Worm (Caenorhabditis elegans): ENCODE results near the gene T06D4.1.
A peak's percentile ranks its signal among the peaks of the same experiment; 100 is the strongest.

Gene T06D4.1

DNA sequence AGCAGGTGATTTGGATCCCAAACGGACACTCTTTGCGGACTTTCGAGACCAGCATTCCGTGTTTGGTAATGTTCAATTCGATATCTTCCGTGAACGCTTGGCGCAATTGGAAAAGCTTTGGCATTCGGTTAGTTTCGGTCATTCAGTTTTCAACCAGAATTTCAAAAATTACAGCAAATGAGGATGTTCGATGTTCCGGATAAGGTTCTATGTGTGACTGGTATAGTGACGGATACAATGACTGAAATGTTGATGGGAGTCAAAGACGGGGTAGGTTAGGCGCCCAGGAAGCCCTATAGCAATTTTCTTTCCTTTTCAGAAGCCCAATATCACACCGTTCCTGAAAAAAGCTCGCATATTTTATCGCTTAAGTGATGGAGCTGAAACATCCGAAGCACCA is 1.5 kb downstream of the T06D4.1 start (continued):
- TF ChIP-seq ztf-26 (tag; optimal IDR thresholded peaks at IDR 0.05) = no peak

DNA sequence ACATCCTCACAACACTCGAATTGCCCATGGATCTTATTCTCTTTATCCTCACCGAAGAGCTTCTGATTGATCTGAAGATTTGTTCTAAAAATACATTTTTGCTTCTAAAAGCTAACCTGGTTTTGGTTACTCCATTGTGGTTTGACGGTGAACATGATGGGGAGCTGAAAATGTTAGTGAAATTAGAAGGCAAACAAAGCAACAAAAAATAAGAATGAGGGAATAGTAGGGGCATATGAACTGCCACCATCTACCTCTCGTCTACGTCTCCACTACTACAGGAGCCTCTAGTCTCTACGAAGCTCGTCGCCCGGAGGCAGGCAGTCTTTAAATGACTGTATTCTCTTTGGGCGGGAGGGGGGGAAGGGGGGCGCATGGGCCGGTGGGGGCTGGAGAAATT is 4.1 kb downstream of the T06D4.1 start, which contains the start of gene T06D4.2:
Gene T06D4.2 (minus strand): TSS at position 170 of the 400 bp plus-strand sequence.
- TF ChIP-seq hmg-20 (GFP tag; IDR thresholded peaks at IDR 0.05) (no peak), C17E4.6 (GFP tag; IDR thresholded peaks at IDR 0.05) (no peak), Y79H2A.3 (GFP tag; conservative IDR thresholded peaks at IDR 0.05) (no peak), rcor-1 (GFP tag; IDR thresholded peaks at IDR 0.05) (no peak), snpc-4 (GFP tag; optimal IDR thresholded peaks at IDR 0.05) (no peak), snpc-4 (tag; optimal IDR thresholded peaks at IDR 0.05) (no peak)

DNA sequence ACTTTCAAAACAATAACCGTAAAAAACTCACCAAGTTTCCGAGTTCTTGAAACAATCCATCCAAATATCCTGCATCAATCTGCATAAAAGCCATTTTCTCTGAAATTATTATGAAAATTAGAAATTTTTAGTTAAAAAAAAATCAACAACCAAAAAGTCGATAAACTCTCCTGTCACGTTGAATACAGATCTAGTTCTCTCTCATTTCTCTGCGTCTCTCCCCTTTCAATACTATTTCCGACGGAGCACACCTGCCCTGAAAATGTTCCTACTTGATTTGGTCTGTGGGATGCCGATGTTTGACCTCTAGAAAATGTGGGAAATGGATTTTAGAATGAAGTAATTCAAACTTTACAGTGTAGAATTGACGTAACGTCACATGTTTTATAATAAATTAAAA is 5.9 kb downstream of the T06D4.1 start, which contains the start of gene T06D4.6:
Gene T06D4.6 (minus strand): TSS at position 101 of the 400 bp plus-strand sequence.
- TF ChIP-seq fkh-3 (tag; optimal IDR thresholded peaks at IDR 0.05) (no peak), hmg-1.2 (GFP tag; IDR thresholded peaks at IDR 0.05) (peak; percentile 52; the same call in 1 of the 2 replicates)

DNA sequence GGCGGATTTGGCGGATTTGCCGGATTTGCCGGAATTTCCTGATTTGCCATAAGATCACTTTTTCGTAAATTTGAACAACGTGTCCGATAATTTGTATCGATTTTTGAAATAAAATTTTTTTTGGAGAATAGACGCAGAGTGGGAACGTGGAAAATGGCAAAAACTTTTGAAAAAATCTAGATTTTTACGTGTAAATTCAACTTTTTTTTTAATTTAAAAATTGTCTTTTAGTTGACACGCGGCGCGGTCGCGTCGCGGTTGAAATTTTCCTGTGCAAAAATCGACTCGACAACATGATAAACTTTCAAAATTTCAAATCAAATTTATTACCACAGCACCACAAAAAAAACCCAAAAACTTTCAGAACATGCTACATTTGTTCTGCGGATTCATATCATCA is 13.9 kb downstream of the T06D4.1 start, which contains the start of gene nep-20:
Gene nep-20 (minus strand): TSS at position 101 of the 400 bp plus-strand sequence.
- TF ChIP-seq attf-5 (GFP tag; optimal IDR thresholded peaks at IDR 0.05) (no peak), K11D2.4 (GFP tag; IDR thresholded peaks at IDR 0.05) (no peak), dox-1 (GFP tag; IDR thresholded peaks at IDR 0.05) (no peak), F57A8.1 (GFP tag; optimal IDR thresholded peaks at IDR 0.05) (no peak), ztf-3 (GFP tag; optimal IDR thresholded peaks at IDR 0.05) (no peak), fkh-3 (tag; optimal IDR thresholded peaks at IDR 0.05) (no peak), unc-62 (GFP tag; optimal IDR thresholded peaks at IDR 0.05) (no peak), lin-26 (GFP tag; IDR thresholded peaks at IDR 0.05) (no peak), ztf-22 (GFP tag; optimal IDR thresholded peaks at IDR 0.05) (no peak), F39B2.1 (GFP tag; IDR thresholded peaks at IDR 0.05) (no peak), B0261.1 (tag; optimal IDR thresholded peaks at IDR 0.05) (no peak), T26A5.8 (tag; optimal IDR thresholded peaks at IDR 0.05) (no peak)

DNA sequence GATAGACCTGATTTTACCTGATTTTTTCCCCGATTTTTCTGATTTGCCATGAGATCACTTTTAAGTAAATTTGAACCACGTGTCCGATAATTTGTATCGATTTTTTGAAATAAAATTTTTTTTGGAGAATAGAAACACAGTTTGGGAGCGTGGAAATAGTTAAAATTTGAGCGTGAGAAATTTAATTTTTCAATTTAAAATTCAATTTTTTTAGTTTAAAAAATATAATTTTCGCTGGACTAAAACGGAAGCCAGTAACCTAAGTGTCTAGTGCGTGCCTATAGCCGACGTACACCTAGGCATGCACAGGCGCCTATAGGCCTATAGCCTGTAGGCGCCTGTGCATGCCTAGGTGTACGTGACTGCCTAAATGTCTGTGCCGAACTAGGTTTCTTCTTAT is 17.6 kb downstream of the T06D4.1 start, which contains the start of gene nep-9:
Gene nep-9 (minus strand): TSS at position 101 of the 400 bp plus-strand sequence.
- TF ChIP-seq F55B11.4 (tag; optimal IDR thresholded peaks at IDR 0.05; ENCODE audit: borderline replicate concordance, insufficient read depth) = no peak
- TF ChIP-seq madf-6 (GFP tag; IDR thresholded peaks at IDR 0.05) = no peak
- no peak for TF ChIP-seq gei-17 (GFP tag; optimal IDR thresholded peaks at IDR 0.05)
- no peak for TF ChIP-seq sea-2 (GFP tag; IDR thresholded peaks at IDR 0.05)
- TF ChIP-seq lsl-1 (GFP tag; optimal IDR thresholded peaks at IDR 0.05) = no peak
- no peak for TF ChIP-seq F52B5.7 (tag; optimal IDR thresholded peaks at IDR 0.05)
- TF ChIP-seq hmg-1.2 (GFP tag; IDR thresholded peaks at IDR 0.05) = no peak
- TF ChIP-seq rcor-1 (GFP tag; IDR thresholded peaks at IDR 0.05) = no peak
- no peak for TF ChIP-seq lin-54 (GFP tag; optimal IDR thresholded peaks at IDR 0.05)
- TF ChIP-seq Y53G8AR.9 (GFP tag; conservative IDR thresholded peaks at IDR 0.05) = no peak
- TF ChIP-seq zfh-2 (GFP tag; conservative IDR thresholded peaks at IDR 0.05) = no peak

DNA sequence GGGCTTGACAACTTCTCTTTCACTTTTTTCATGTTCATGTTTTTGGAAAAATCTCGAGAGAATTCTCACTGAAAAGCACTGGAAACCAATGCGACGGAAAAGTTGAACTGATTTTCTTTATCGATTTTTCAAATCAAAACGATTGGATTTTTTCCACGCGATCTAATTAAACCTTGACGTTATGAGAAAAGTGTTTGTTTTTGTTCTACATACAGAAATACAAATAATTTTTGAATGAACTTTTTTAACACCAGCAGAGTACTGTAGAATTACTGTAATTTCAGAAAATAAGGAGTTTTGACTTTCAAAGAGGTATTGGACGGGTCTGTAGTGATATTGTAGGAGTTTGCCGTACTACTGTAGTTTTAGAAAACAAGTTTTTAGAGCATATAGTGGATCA is 21.2 kb downstream of the T06D4.1 start, which contains the start of gene nep-10:
Gene nep-10 (minus strand): TSS at position 101 of the 400 bp plus-strand sequence.
- TF ChIP-seq ceh-27 (GFP tag; optimal IDR thresholded peaks at IDR 0.05) (no peak), nhr-80 (tag; optimal IDR thresholded peaks at IDR 0.05) (no peak), hmg-1.2 (GFP tag; IDR thresholded peaks at IDR 0.05) (no peak), ceh-79 (tag; optimal IDR thresholded peaks at IDR 0.05) (no peak)
